Fruit fly (Drosophila melanogaster): ENCODE data around the gene CG32284.

CG32284 gene

DNA sequence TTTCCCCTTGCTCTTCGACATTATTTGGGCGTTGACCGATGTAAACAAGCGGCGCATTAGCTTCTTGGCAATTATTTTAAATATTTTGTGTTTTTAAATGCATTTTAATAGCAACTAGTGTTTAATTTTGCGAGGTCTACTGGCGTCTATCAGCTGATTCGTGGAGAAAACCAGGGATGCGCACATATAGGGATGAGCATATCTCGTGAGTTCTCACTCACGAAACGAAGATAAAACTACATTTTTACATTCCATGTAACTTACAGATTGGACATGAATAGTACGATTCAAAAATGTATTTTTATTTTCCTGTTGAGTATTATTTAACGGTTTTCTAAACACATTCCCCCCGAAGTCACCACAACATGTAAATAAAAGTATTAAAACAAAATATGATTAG lies 11.0 kb downstream of the CG32284 start, which contains the start of gene CG14966 (continued):
- peak; percentile 5; the same call in 1 of the 4 replicates for TF ChIP-seq Gug (GFP tag; IDR thresholded peaks at IDR 0.05)
- peak; percentile 87; the same call in 2 of the 3 replicates for TF ChIP-seq CG34422 (GFP tag; IDR thresholded peaks at IDR 0.05)
- TF ChIP-seq CG4707 (GFP tag; optimal IDR thresholded peaks at IDR 0.05), result no peak
- TF ChIP-seq fd96Cb (tag; optimal IDR thresholded peaks at IDR 0.05), result no peak
- peak; percentile 85 for TF ChIP-seq row (GFP tag; IDR thresholded peaks at IDR 0.05)
- TF ChIP-seq chif (GFP tag; optimal IDR thresholded peaks at IDR 0.05), result peak in 1 of 2 experiments; percentile 11
- TF ChIP-seq kni (GFP tag; optimal IDR thresholded peaks at IDR 0.05), result peak; percentile 20
- peak; percentile 8 for TF ChIP-seq bigmax (GFP tag; optimal IDR thresholded peaks at IDR 0.05)
- peak; percentile 94 for TF ChIP-seq sna (GFP tag; IDR thresholded peaks at IDR 0.05; ENCODE audit: partially characterized antibody)
- TF ChIP-seq lab (GFP tag; optimal IDR thresholded peaks at IDR 0.05), result peak; percentile 14
- peak; percentile 88 for TF ChIP-seq knrl (GFP tag; IDR thresholded peaks at IDR 0.05; ENCODE audit: partially characterized antibody)
- peak; percentile 96 for TF ChIP-seq Bgb (GFP tag; IDR thresholded peaks at IDR 0.05; ENCODE audit: partially characterized antibody)
- TF ChIP-seq grn (GFP tag; optimal IDR thresholded peaks at IDR 0.05), result peak; percentile 11
- no peak for TF ChIP-seq eve (GFP tag; optimal IDR thresholded peaks at IDR 0.05)
- peak; percentile 52 for TF ChIP-seq Xbp1 (GFP tag; optimal IDR thresholded peaks at IDR 0.05)
- TF ChIP-seq CG4854 (GFP tag; optimal IDR thresholded peaks at IDR 0.05), result peak; percentile 19
- TF ChIP-seq CG10431 (GFP tag; optimal IDR thresholded peaks at IDR 0.05), result peak; percentile 89
- TF ChIP-seq CG7963 (GFP tag; IDR thresholded peaks at IDR 0.05; ENCODE audit: partially characterized antibody), result peak; percentile 76; the same call in 2 of the 3 replicates
- TF ChIP-seq pho (GFP tag; optimal IDR thresholded peaks at IDR 0.05), result peak; percentile 29
- TF ChIP-seq CG7786 (GFP tag; optimal IDR thresholded peaks at IDR 0.05), result peak; percentile 0
- TF ChIP-seq H2.0 (GFP tag; IDR thresholded peaks at IDR 0.05), result 0 out of 2 replicates have a peak, but pooled peaks have one; percentile 6
- TF ChIP-seq hbn (GFP tag; IDR thresholded peaks at IDR 0.05; ENCODE audit: partially characterized antibody), result peak; percentile 85
- TF ChIP-seq CG7987 (GFP tag; optimal IDR thresholded peaks at IDR 0.05), result peak; percentile 2
- TF ChIP-seq unpg (GFP tag; optimal IDR thresholded peaks at IDR 0.05), result peak; percentile 4
- no peak for TF ChIP-seq fd3F (GFP tag; optimal IDR thresholded peaks at IDR 0.05)
- peak; percentile 38 for TF ChIP-seq pum (GFP tag; optimal IDR thresholded peaks at IDR 0.05)
- TF ChIP-seq CoRest (tag; optimal IDR thresholded peaks at IDR 0.05), result peak; percentile 45
- TF ChIP-seq HmgD (GFP tag; optimal IDR thresholded peaks at IDR 0.05), result peak; percentile 44
- TF ChIP-seq Drgx (GFP tag; IDR thresholded peaks at IDR 0.05), result no peak
- no peak for TF ChIP-seq Eip74EF (GFP tag; optimal IDR thresholded peaks at IDR 0.05)
- peak; percentile 90 for TF ChIP-seq CG34224 (GFP tag; IDR thresholded peaks at IDR 0.05; ENCODE audit: partially characterized antibody)
- TF ChIP-seq hb (GFP tag; IDR thresholded peaks at IDR 0.05; ENCODE audit: partially characterized antibody), result peak; percentile 78; the same call in 2 of the 3 replicates
- TF ChIP-seq CG2712 (tag; optimal IDR thresholded peaks at IDR 0.05), result peak; percentile 44
- no peak for TF ChIP-seq CG12236 (GFP tag; optimal IDR thresholded peaks at IDR 0.05)
- TF ChIP-seq CG32532 (GFP tag; IDR thresholded peaks at IDR 0.05), result peak; percentile 68
- no peak for TF ChIP-seq CG10565 (GFP tag; optimal IDR thresholded peaks at IDR 0.05)
- TF ChIP-seq CG32772 (GFP tag; IDR thresholded peaks at IDR 0.05), result no peak
- peak; percentile 7 for TF ChIP-seq CG4617 (GFP tag; optimal IDR thresholded peaks at IDR 0.05; ENCODE audit: borderline replicate concordance)
- TF ChIP-seq CG17912 (GFP tag; optimal IDR thresholded peaks at IDR 0.05), result no peak
- no peak for TF ChIP-seq Trl (optimal IDR thresholded peaks at IDR 0.05)
- no peak for TF ChIP-seq Trl (GFP tag; optimal IDR thresholded peaks at IDR 0.05)
- TF ChIP-seq Awh (GFP tag; IDR thresholded peaks at IDR 0.05), result no peak
- TF ChIP-seq CG7928 (GFP tag; optimal IDR thresholded peaks at IDR 0.05), result peak; percentile 97
- TF ChIP-seq Dad (GFP tag; optimal IDR thresholded peaks at IDR 0.05), result no peak
- TF ChIP-seq CG31441 (GFP tag; IDR thresholded peaks at IDR 0.05), result no peak
- TF ChIP-seq gt (GFP tag; IDR thresholded peaks at IDR 0.05), result no peak
- peak; percentile 17 for TF ChIP-seq az2 (GFP tag; optimal IDR thresholded peaks at IDR 0.05)
- TF ChIP-seq Doc3 (GFP tag; IDR thresholded peaks at IDR 0.05; ENCODE audit: partially characterized antibody), result peak; percentile 89
- peak; percentile 83 for TF ChIP-seq CG15514 (GFP tag; optimal IDR thresholded peaks at IDR 0.05)

All from whole organism, embryonic.